Fruit fly (Drosophila melanogaster) whole organism: ENCODE data around the gene CG3841.

Experiments used
- CG8478 ChIP-seq: fragments of >200 bp; optimal IDR thresholded peaks from 2 replicates; lab custom pipeline; 2018; ENCODE audit warnings: inconsistent platforms
- Dll ChIP-seq: fragments of >200 bp; optimal IDR thresholded peaks from 2 replicates; lab custom pipeline; 2017
- EcR ChIP-seq, 2 experiments: fragments of >200 bp; optimal IDR thresholded peaks; 2 replicates each; lab custom pipeline; 2017; ENCODE audit warnings: missing biosample characterization in 2 of 2, missing genetic modification characterization in 2 of 2, missing genetic modification reagents in 2 of 2
- pan ChIP-seq: fragments of >200 bp; optimal IDR thresholded peaks from 2 replicates; lab custom pipeline; 2017
- psq ChIP-seq: fragments of >200 bp; optimal IDR thresholded peaks from 2 replicates; lab custom pipeline; 2017
- usp ChIP-seq: fragments of >200 bp; optimal IDR thresholded peaks from 2 replicates; lab custom pipeline; 2017; ENCODE audit warnings: missing biosample characterization, missing genetic modification characterization, mixed read lengths

DNA sequence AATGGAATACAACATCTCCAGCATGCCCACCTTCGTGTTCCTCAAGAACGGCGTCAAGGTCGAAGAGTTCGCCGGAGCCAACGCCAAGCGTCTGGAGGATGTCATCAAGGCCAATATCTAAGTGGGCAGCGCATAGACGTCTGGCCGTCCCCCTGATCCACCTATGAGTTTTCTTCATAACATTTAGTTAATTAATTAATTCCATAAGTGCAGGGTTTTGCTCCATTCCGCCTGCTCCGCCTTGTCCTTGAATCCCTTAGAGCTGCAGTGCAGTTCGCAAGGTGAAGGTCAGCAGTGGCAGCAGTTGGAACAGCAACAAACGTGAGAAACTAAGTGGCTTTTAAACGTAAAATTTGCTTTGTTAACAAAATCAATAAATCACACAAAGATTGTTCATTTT is 26.3 kb downstream of the CG3841 start:
- TF ChIP-seq CG8478 (lab: Kevin White, UChicago) (no peak), psq (no peak), pan (lab: Kevin White, UChicago) (no peak), EcR (GFP tag; optimal IDR thresholded peaks at IDR 0.05; lab: Kevin White, UChicago) (no peak), Dll (no peak), usp (no peak)
